Worm (Caenorhabditis elegans) whole organism, L1 larva: Measurements from ENCODE around the gene C31E10.5.

Experiments
- C04F5.9 ChIP-seq: sonication (generic microtip); optimal IDR thresholded peaks from 2 replicates; lab custom pipeline; 2016; ENCODE audit warnings: missing genetic modification characterization, missing compliant biosample characterization
- C16A3.4 ChIP-seq: fragments of 150-350 bp; optimal IDR thresholded peaks from 2 replicates; lab custom pipeline; 2014; ENCODE audit warnings: missing biosample characterization, missing genetic modification characterization
- F16B12.6 ChIP-seq: fragments of 150-350 bp; optimal IDR thresholded peaks from 2 replicates; lab custom pipeline; 2014; ENCODE audit warnings: missing biosample characterization, missing genetic modification characterization
- blmp-1 ChIP-seq: fragments of 150-350 bp; optimal IDR thresholded peaks from 2 replicates; lab custom pipeline; 2014; ENCODE audit warnings: missing biosample characterization, missing genetic modification characterization
- ceh-63 ChIP-seq: fragments of 200-800 bp; sonication (Bioruptor generic); optimal IDR thresholded peaks from 2 replicates; lab custom pipeline; 2018; ENCODE audit warnings: mild to moderate bottlenecking, missing genetic modification characterization, missing compliant biosample characterization
- ceh-82 ChIP-seq, 3 experiments: fragments of 150-350 bp in 1 of 3; sonication (generic microtip) in 2 of 3; optimal IDR thresholded peaks; 2 replicates each; lab custom pipeline; 2014 to 2017; ENCODE audit warnings: missing biosample characterization in 3 of 3, missing genetic modification characterization in 3 of 3
- dpl-1 ChIP-seq, 3 experiments: fragments of 150-350 bp in 2 of 3; sonication (generic microtip) in 1 of 3; optimal IDR thresholded peaks; 2 replicates each; lab custom pipeline; 2014 to 2017; ENCODE audit warnings: missing biosample characterization in 3 of 3, missing genetic modification characterization in 3 of 3, missing genetic modification reagents in 3 of 3
- dsc-1 ChIP-seq: sonication (generic microtip); optimal IDR thresholded peaks from 2 replicates; lab custom pipeline; 2016; ENCODE audit warnings: mild to moderate bottlenecking, missing genetic modification characterization, missing compliant biosample characterization
- efl-1 ChIP-seq, 4 experiments: fragments of 150-350 bp; optimal IDR thresholded peaks in 3 of 4; peaks in 1 of 4; 1 replicate in 1 of 4; 2 replicates in 3 of 4; lab custom pipeline; 2014; ENCODE audit warnings: missing biosample characterization in 2 of 4, missing genetic modification characterization in 2 of 4, missing genetic modification reagents in 2 of 4
- efl-3 ChIP-seq: fragments of 200-800 bp; sonication (Bioruptor generic); optimal IDR thresholded peaks from 2 replicates; lab custom pipeline; 2018; ENCODE audit warnings: mild to moderate bottlenecking, missing genetic modification characterization, missing compliant biosample characterization
- egl-13 ChIP-seq: sonication (generic microtip); optimal IDR thresholded peaks from 2 replicates; lab custom pipeline; 2016; ENCODE audit warnings: missing genotype, missing genetic modification reagents, missing genetic modification characterization, missing compliant biosample characterization
- elt-3 ChIP-seq, 6 experiments: fragments of 150-350 bp in 1 of 6; sonication (generic microtip); optimal IDR thresholded peaks; 2 replicates each; lab custom pipeline; 2017 to 2018; ENCODE audit warnings: missing biosample characterization in 6 of 6, missing genetic modification characterization in 6 of 6, inconsistent platforms in 1 of 6
- fkh-8 ChIP-seq: sonication (generic microtip); optimal IDR thresholded peaks from 2 replicates; lab custom pipeline; 2016; ENCODE audit warnings: mild to moderate bottlenecking, missing genetic modification characterization, missing compliant biosample characterization
- fos-1 ChIP-seq: fragments of 150-350 bp; optimal IDR thresholded peaks from 2 replicates; lab custom pipeline; 2014; ENCODE audit warnings: missing biosample characterization, missing genetic modification characterization
- grh-1 ChIP-seq: fragments of 200-800 bp; sonication (Bioruptor generic); IDR thresholded peaks from 2 replicates; pipeline ENCODE4 v1.3.6; 2022; ENCODE audit warnings: missing genetic modification reagents, missing genetic modification characterization, missing compliant biosample characterization
- hlh-4 ChIP-seq: sonication (generic microtip); optimal IDR thresholded peaks from 2 replicates; lab custom pipeline; 2016; ENCODE audit warnings: mild to moderate bottlenecking, missing genetic modification characterization, missing compliant biosample characterization
- irx-1 ChIP-seq: sonication (generic microtip); optimal IDR thresholded peaks from 2 replicates; lab custom pipeline; 2016; ENCODE audit warnings: missing genetic modification characterization, missing compliant biosample characterization
- isw-1 ChIP-seq: fragments of 200-800 bp; sonication (Bioruptor generic); IDR thresholded peaks from 2 replicates; pipeline ENCODE4 v1.3.6; 2022; ENCODE audit warnings: missing genetic modification characterization, missing compliant biosample characterization
- jun-1 ChIP-seq: fragments of 150-350 bp; optimal IDR thresholded peaks from 2 replicates; lab custom pipeline; 2014; ENCODE audit warnings: missing biosample characterization, missing genetic modification reagents, missing genetic modification characterization
- lin-13 ChIP-seq: fragments of 150-350 bp; optimal IDR thresholded peaks from 2 replicates; lab custom pipeline; 2014; ENCODE audit warnings: missing biosample characterization, missing genetic modification reagents, missing genetic modification characterization
- lin-35 ChIP-seq, 2 experiments: fragments of 150-350 bp; optimal IDR thresholded peaks; 2 replicates each; lab custom pipeline; 2014; ENCODE audit warnings: missing biosample characterization in 2 of 2, missing genetic modification characterization in 2 of 2, missing genetic modification reagents in 2 of 2
- lin-39 ChIP-seq: fragments of 150-350 bp; optimal IDR thresholded peaks from 2 replicates; lab custom pipeline; 2014; ENCODE audit warnings: missing biosample characterization, missing genetic modification reagents, missing genetic modification characterization
- lsy-2 ChIP-seq, 2 experiments: fragments of 150-350 bp; optimal IDR thresholded peaks; 2 replicates each; lab custom pipeline; 2014; ENCODE audit warnings: missing biosample characterization in 2 of 2, missing genetic modification characterization in 2 of 2
- mab-9 ChIP-seq: fragments of 200-800 bp; sonication (Bioruptor generic); IDR thresholded peaks from 2 replicates; pipeline ENCODE4 v1.3.6; 2022; ENCODE audit warnings: missing genetic modification reagents, missing genetic modification characterization, missing compliant biosample characterization
- mdl-1 ChIP-seq, 2 experiments: fragments of 150-350 bp; optimal IDR thresholded peaks; 2 replicates each; lab custom pipeline; 2014 to 2017; ENCODE audit warnings: missing biosample characterization in 2 of 2, missing genetic modification characterization in 2 of 2, inconsistent platforms in 1 of 2
- mep-1 ChIP-seq: fragments of 150-350 bp; optimal IDR thresholded peaks from 2 replicates; lab custom pipeline; 2014; ENCODE audit warnings: missing biosample characterization, missing genetic modification characterization
- nhr-19 ChIP-seq: fragments of 200-800 bp; sonication (Bioruptor generic); conservative IDR thresholded peaks from 2 replicates; pipeline ENCODE4 v1.3.6; 2022; ENCODE audit warnings: missing genetic modification characterization, missing compliant biosample characterization
- nhr-20 ChIP-seq: sonication (generic microtip); optimal IDR thresholded peaks from 2 replicates; lab custom pipeline; 2016; ENCODE audit warnings: mild to moderate bottlenecking, missing genetic modification characterization, missing compliant biosample characterization
- nhr-237 ChIP-seq: fragments of 150-350 bp; optimal IDR thresholded peaks from 2 replicates; lab custom pipeline; 2014; ENCODE audit warnings: missing biosample characterization, missing genetic modification characterization
- nhr-28 ChIP-seq: fragments of 150-350 bp; optimal IDR thresholded peaks from 2 replicates; lab custom pipeline; 2014; ENCODE audit warnings: missing biosample characterization, missing genetic modification characterization
- nhr-47 ChIP-seq: sonication (generic microtip); optimal IDR thresholded peaks from 2 replicates; lab custom pipeline; 2016; ENCODE audit warnings: mild to moderate bottlenecking, missing genetic modification characterization, moderate library complexity, missing compliant biosample characterization
- nhr-71 ChIP-seq: sonication (generic microtip); optimal IDR thresholded peaks from 2 replicates; lab custom pipeline; 2016; ENCODE audit warnings: mild to moderate bottlenecking, missing genetic modification characterization, moderate library complexity, missing compliant biosample characterization
- nhr-76 ChIP-seq: sonication (generic microtip); optimal IDR thresholded peaks from 2 replicates; lab custom pipeline; 2017; ENCODE audit warnings: missing biosample characterization, missing genetic modification characterization
- nhr-77 ChIP-seq: fragments of 150-350 bp; optimal IDR thresholded peaks from 2 replicates; lab custom pipeline; 2014; ENCODE audit warnings: missing biosample characterization, missing genetic modification characterization
- nhr-85 ChIP-seq: sonication (generic microtip); peaks from one replicate; lab custom pipeline; 2016; ENCODE audit warnings: missing genetic modification characterization, inconsistent platforms, missing compliant biosample characterization
- nhr-90 ChIP-seq: sonication (generic microtip); optimal IDR thresholded peaks from 2 replicates; lab custom pipeline; 2016; ENCODE audit warnings: mild to moderate bottlenecking, missing genetic modification characterization, missing compliant biosample characterization; ENCODE audit not compliant: poor library complexity
- pag-3 ChIP-seq: sonication (generic microtip); optimal IDR thresholded peaks from 2 replicates; lab custom pipeline; 2017; ENCODE audit warnings: missing genetic modification characterization, mild to moderate bottlenecking, missing compliant biosample characterization, antibody characterized with exemption, borderline replicate concordance; ENCODE audit not compliant: insufficient read depth
- rnt-1 ChIP-seq: sonication (generic microtip); optimal IDR thresholded peaks from 2 replicates; lab custom pipeline; 2016; ENCODE audit warnings: mild to moderate bottlenecking, missing genetic modification characterization, moderate library complexity, missing compliant biosample characterization
- skn-1 ChIP-seq: fragments of 150-350 bp; optimal IDR thresholded peaks from 2 replicates; lab custom pipeline; 2014; ENCODE audit warnings: missing biosample characterization, missing genetic modification characterization
- snpc-4 ChIP-seq: fragments of 150-350 bp; optimal IDR thresholded peaks from 2 replicates; lab custom pipeline; 2014; ENCODE audit warnings: missing biosample characterization, missing genetic modification characterization
- snu-23 ChIP-seq: sonication (generic microtip); optimal IDR thresholded peaks from 2 replicates; lab custom pipeline; 2016; ENCODE audit warnings: missing genetic modification characterization, missing compliant biosample characterization
- swsn-7 ChIP-seq: sonication (generic microtip); optimal IDR thresholded peaks from 2 replicates; lab custom pipeline; 2016; ENCODE audit warnings: missing genetic modification characterization, missing compliant biosample characterization
- tbx-2 ChIP-seq: sonication (generic microtip); optimal IDR thresholded peaks from 2 replicates; lab custom pipeline; 2016; ENCODE audit warnings: missing genetic modification characterization, missing compliant biosample characterization
- tlp-1 ChIP-seq: fragments of 150-350 bp; optimal IDR thresholded peaks from 2 replicates; lab custom pipeline; 2014; ENCODE audit warnings: missing biosample characterization, missing genetic modification characterization
- unc-130 ChIP-seq: fragments of 150-350 bp; optimal IDR thresholded peaks from 2 replicates; lab custom pipeline; 2017; ENCODE audit warnings: missing biosample characterization, missing genetic modification characterization, inconsistent platforms
- unc-86 ChIP-seq: sonication (generic microtip); optimal IDR thresholded peaks from 2 replicates; lab custom pipeline; 2016; ENCODE audit warnings: missing genetic modification characterization, missing compliant biosample characterization
- xbp-1 ChIP-seq: sonication (generic microtip); optimal IDR thresholded peaks from 2 replicates; lab custom pipeline; 2016; ENCODE audit warnings: missing genetic modification characterization, missing compliant biosample characterization
- zip-4 ChIP-seq: fragments of 200-800 bp; sonication (Bioruptor generic); optimal IDR thresholded peaks from 2 replicates; lab custom pipeline; 2018; ENCODE audit warnings: mild to moderate bottlenecking, missing genetic modification characterization, moderate library complexity, missing compliant biosample characterization
- ztf-4 ChIP-seq: fragments of 150-350 bp; optimal IDR thresholded peaks from 2 replicates; lab custom pipeline; 2014; ENCODE audit warnings: missing biosample characterization, missing genetic modification characterization

The C31E10.5 gene

ce11 chrX:13995803-13996388, at the start of gene C31E10.5, which contains the start of gene C31E10.6:
Gene C31E10.5, minus strand, starts transcription at chrX:13995834.
Gene C31E10.6, plus strand, starts transcription at chrX:13996338.
- TF ChIP-seq mab-9 (GFP tag; lab: Robert Waterston, UW) (no peak), egl-13 (tag; lab: Kevin White, UChicago) (no peak), swsn-7 (peak; percentile 52), unc-86 (tag; lab: Kevin White, UChicago) (peak; percentile 44), C04F5.9 (tag; lab: Kevin White, UChicago) (no peak), nhr-90 (peak; percentile 53), lin-35 (GFP tag; optimal IDR thresholded peaks at IDR 0.05; lab: Kevin White, UChicago) (peak; percentile 28 to 72), skn-1 (peak; percentile 49), unc-130 (tag; lab: Kevin White, UChicago) (peak; percentile 73), grh-1 (GFP tag; lab: Robert Waterston, UW) (no peak), nhr-71 (tag; lab: Kevin White, UChicago) (peak; percentile 73), lin-13 (GFP tag; lab: Kevin White, UChicago) (no peak), xbp-1 (tag; lab: Kevin White, UChicago) (peak; percentile 44), nhr-237 (tag; lab: Kevin White, UChicago) (no peak), fkh-8 (tag; lab: Kevin White, UChicago) (no peak), blmp-1 (tag; lab: Kevin White, UChicago) (peak; percentile 10), efl-1 (optimal IDR thresholded peaks at IDR 0.05; lab: Kevin White, UChicago) (peak; percentile 50 to 52), efl-1 (GFP tag; optimal IDR thresholded peaks at IDR 0.05 in 1 of 2; lab: Kevin White, UChicago) (peak in 1 of 2 experiments; percentile 43), mep-1 (peak; percentile 79), jun-1 (tag; lab: Kevin White, UChicago) (no peak), ceh-82 (tag; optimal IDR thresholded peaks at IDR 0.05; lab: Kevin White, UChicago) (peak; percentile 26 to 61 (median 55)), zip-4 (GFP tag; lab: Kevin White, UChicago) (no peak), pag-3 (peak; percentile 36), C16A3.4 (tag; lab: Kevin White, UChicago) (peak; percentile 68), dsc-1 (tag; lab: Kevin White, UChicago) (peak; percentile 47), tbx-2 (tag; lab: Kevin White, UChicago) (peak; percentile 64), lsy-2 (tag; optimal IDR thresholded peaks at IDR 0.05; lab: Kevin White, UChicago) (peak; percentile 39 to 74), nhr-19 (GFP tag; lab: Robert Waterston, UW) (peak; percentile 53), tlp-1 (tag; lab: Kevin White, UChicago) (no peak), isw-1 (GFP tag; lab: Robert Waterston, UW) (peak; percentile 24), irx-1 (tag; lab: Kevin White, UChicago) (peak; percentile 30), nhr-76 (no peak), efl-3 (GFP tag; lab: Kevin White, UChicago) (no peak), snu-23 (GFP tag; lab: Kevin White, UChicago) (peak; percentile 73), nhr-47 (peak; percentile 72), lin-39 (tag; lab: Kevin White, UChicago) (no peak), nhr-77 (tag; lab: Kevin White, UChicago) (no peak), hlh-4 (no peak), nhr-85 (peak; percentile 77), ceh-63 (GFP tag; lab: Kevin White, UChicago) (no peak), snpc-4 (tag; lab: Kevin White, UChicago) (peak; percentile 20), nhr-20 (tag; lab: Kevin White, UChicago) (peak; percentile 60), rnt-1 (tag; lab: Kevin White, UChicago) (peak; percentile 74), nhr-28 (tag; lab: Kevin White, UChicago) (no peak), dpl-1 (GFP tag; optimal IDR thresholded peaks at IDR 0.05; lab: Kevin White, UChicago) (peak; percentile 33 to 39 (median 38)), ztf-4 (tag; lab: Kevin White, UChicago) (no peak), mdl-1 (tag; optimal IDR thresholded peaks at IDR 0.05; lab: Kevin White, UChicago) (peak in 1 of 2 experiments; percentile 28), F16B12.6 (tag; lab: Kevin White, UChicago) (peak; percentile 96), fos-1 (tag; lab: Kevin White, UChicago) (peak; percentile 4), elt-3 (tag; optimal IDR thresholded peaks at IDR 0.05; lab: Kevin White, UChicago) (peak in 1 of 6 experiments; percentile 7)
